Worm (Caenorhabditis elegans): ENCODE measurements around the gene egl-45.

DNA sequence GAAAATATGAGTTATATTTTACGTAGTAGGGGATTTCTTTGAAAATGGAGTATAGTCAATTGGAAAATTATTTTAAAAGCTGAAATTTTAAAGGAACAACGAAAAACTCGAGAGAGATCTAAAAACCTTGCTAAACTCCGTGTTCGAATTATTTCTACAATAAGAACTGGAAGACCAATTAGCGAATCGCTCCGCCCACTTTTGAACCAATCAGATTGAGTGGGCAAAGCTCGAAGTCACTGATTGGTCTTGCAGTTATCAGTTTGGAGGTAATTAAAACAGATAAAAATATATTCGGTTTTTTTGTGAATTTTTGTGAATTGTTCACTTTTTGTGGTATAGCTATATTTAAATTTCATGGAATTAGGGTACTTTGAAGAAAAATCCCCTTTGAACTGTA, 5.1 kb downstream of the egl-45 start:
- TF ChIP-seq M03D4.4 (tag; optimal IDR thresholded peaks at IDR 0.05) (no peak), lin-13 (tag; optimal IDR thresholded peaks at IDR 0.05) (no peak), nhr-237 (tag; optimal IDR thresholded peaks at IDR 0.05) (no peak), unc-62 (GFP tag; optimal IDR thresholded peaks at IDR 0.05) (no peak), nhr-2 (tag; optimal IDR thresholded peaks at IDR 0.05) (no peak), nhr-12 (tag; optimal IDR thresholded peaks at IDR 0.05) (no peak)
